Fruit fly (Drosophila melanogaster) whole organism, embryonic: Measurements from ENCODE around the gene bab2.

Source experiments
- CG10543 ChIP-seq: fragments of 200-800 bp; sonication (Bioruptor generic); optimal IDR thresholded peaks from 3 replicates; lab custom pipeline; 2017; ENCODE audit warnings: missing biosample characterization, mild to moderate bottlenecking, missing genetic modification characterization, moderate library complexity
- CG10565 ChIP-seq: fragments of 200-800 bp; sonication (Bioruptor generic); optimal IDR thresholded peaks from 3 replicates; lab custom pipeline; 2016; ENCODE audit warnings: missing biosample characterization, mild to moderate bottlenecking, missing genetic modification characterization
- CG11085 ChIP-seq: fragments of 200-800 bp; sonication (Bioruptor generic); IDR thresholded peaks from 2 replicates; pipeline ENCODE4 v1.3.6; 2022; ENCODE audit warnings: missing biosample characterization, missing genetic modification characterization
- CG11696 ChIP-seq: fragments of 200-800 bp; sonication (Bioruptor generic); IDR thresholded peaks from 2 replicates; pipeline ENCODE4 v1.3.6; 2022; ENCODE audit warnings: missing biosample characterization, missing genetic modification characterization
- CG12155 ChIP-seq: fragments of 200-800 bp; sonication (Bioruptor generic); optimal IDR thresholded peaks from 3 replicates; lab custom pipeline; 2016; ENCODE audit warnings: missing biosample characterization, missing genetic modification characterization
- CG1233 ChIP-seq: fragments of 200-800 bp; sonication (Bioruptor generic); optimal IDR thresholded peaks from 4 replicates; lab custom pipeline; 2018; ENCODE audit warnings: missing biosample characterization, mild to moderate bottlenecking, missing genetic modification characterization
- CG13123 ChIP-seq: fragments of 200-800 bp; sonication (Bioruptor generic); optimal IDR thresholded peaks from 2 replicates; lab custom pipeline; 2016; ENCODE audit warnings: missing biosample characterization, missing genetic modification characterization
- CG15011 ChIP-seq: fragments of 200-800 bp; sonication (Bioruptor generic); optimal IDR thresholded peaks from 3 replicates; lab custom pipeline; 2018; ENCODE audit warnings: missing biosample characterization, mild to moderate bottlenecking, missing genetic modification characterization
- CG2889 ChIP-seq: fragments of 200-800 bp; sonication (Bioruptor generic); IDR thresholded peaks from 3 replicates; pipeline ENCODE4 v1.3.6; 2022; ENCODE audit warnings: missing biosample characterization, missing genetic modification characterization
- CG3065 ChIP-seq: fragments of 200-800 bp; sonication (Bioruptor generic); optimal IDR thresholded peaks from 2 replicates; lab custom pipeline; 2016; ENCODE audit warnings: missing biosample characterization, missing genetic modification characterization
- CG33557 ChIP-seq: fragments of 200-800 bp; sonication (Bioruptor generic); optimal IDR thresholded peaks from 2 replicates; lab custom pipeline; 2019; ENCODE audit warnings: missing biosample characterization, mild to moderate bottlenecking, missing genetic modification characterization, moderate library complexity
- CG34376 ChIP-seq: fragments of 200-800 bp; sonication (Bioruptor generic); optimal IDR thresholded peaks from 2 replicates; lab custom pipeline; 2018; ENCODE audit warnings: missing biosample characterization, mild to moderate bottlenecking, missing genetic modification characterization
- CG42726 ChIP-seq: fragments of 200-800 bp; sonication (Bioruptor generic); IDR thresholded peaks from 2 replicates; pipeline ENCODE4 v1.3.6; 2022; ENCODE audit warnings: missing biosample characterization, missing genetic modification characterization; ENCODE audit not compliant: partially characterized antibody
- CG5953 ChIP-seq: fragments of 200-800 bp; sonication (Bioruptor generic); IDR thresholded peaks from 2 replicates; pipeline ENCODE4 v1.3.6; 2022; ENCODE audit warnings: missing biosample characterization, missing genetic modification characterization
- CG6272 ChIP-seq: fragments of 200-800 bp; sonication (Bioruptor generic); IDR thresholded peaks from 2 replicates; pipeline ENCODE4 v1.3.6; 2022; ENCODE audit warnings: missing biosample characterization, missing genetic modification characterization
- CG6689 ChIP-seq: fragments of 200-800 bp; sonication (Bioruptor generic); IDR thresholded peaks from 2 replicates; pipeline ENCODE4 v1.3.6; 2022; ENCODE audit warnings: missing biosample characterization, missing genetic modification characterization
- CG9215 ChIP-seq: fragments of 200-800 bp; sonication (Bioruptor generic); IDR thresholded peaks from 2 replicates; pipeline ENCODE4 v1.3.6; 2022; ENCODE audit warnings: missing biosample characterization, missing genetic modification characterization
- Chrac-16 ChIP-seq: fragments of 200-800 bp; sonication (Bioruptor generic); optimal IDR thresholded peaks from 3 replicates; lab custom pipeline; 2016; ENCODE audit warnings: missing biosample characterization, missing genetic modification characterization
- CrebB ChIP-seq: fragments of 200-800 bp; sonication (Bioruptor generic); optimal IDR thresholded peaks from 3 replicates; lab custom pipeline; 2018; ENCODE audit warnings: missing biosample characterization, mild to moderate bottlenecking, missing genetic modification characterization
- Ets65A ChIP-seq: fragments of 200-800 bp; sonication (Bioruptor generic); peaks from one replicate; lab custom pipeline; 2016; ENCODE audit warnings: missing biosample characterization, missing genetic modification characterization
- Mes4 ChIP-seq: fragments of 200-800 bp; sonication (Bioruptor generic); optimal IDR thresholded peaks from 2 replicates; lab custom pipeline; 2016; ENCODE audit warnings: missing biosample characterization, missing genetic modification characterization
- Ptx1 ChIP-seq: fragments of 200-800 bp; sonication (Bioruptor generic); IDR thresholded peaks from 2 replicates; pipeline ENCODE4 v1.3.6; 2022; ENCODE audit warnings: missing biosample characterization, missing genetic modification characterization
- Rfx ChIP-seq: fragments of 200-800 bp; sonication (Bioruptor generic); IDR thresholded peaks from 2 replicates; pipeline ENCODE4 v1.3.6; 2022; ENCODE audit warnings: missing biosample characterization, missing genetic modification characterization
- Vsx1 ChIP-seq: fragments of 200-800 bp; sonication (Bioruptor generic); optimal IDR thresholded peaks from 2 replicates; lab custom pipeline; 2017; ENCODE audit warnings: missing biosample characterization, mild to moderate bottlenecking, missing genetic modification characterization, missing genetic modification reagents
- al ChIP-seq: fragments of 200-800 bp; sonication (Bioruptor generic); IDR thresholded peaks from 2 replicates; pipeline ENCODE4 v1.3.6; 2022; ENCODE audit warnings: missing biosample characterization, missing genetic modification characterization
- aop ChIP-seq: fragments of 200-800 bp; sonication (Bioruptor generic); IDR thresholded peaks from 2 replicates; pipeline ENCODE4 v1.3.6; 2022; ENCODE audit warnings: missing biosample characterization, missing genetic modification characterization
- ap ChIP-seq: fragments of 200-800 bp; sonication (Bioruptor generic); IDR thresholded peaks from 2 replicates; pipeline ENCODE4 v1.3.6; 2022; ENCODE audit warnings: missing biosample characterization, missing genetic modification characterization
- ase ChIP-seq: fragments of 200-800 bp; sonication (Bioruptor generic); IDR thresholded peaks from 3 replicates; pipeline ENCODE4 v1.3.6; 2022; ENCODE audit warnings: missing biosample characterization, missing genetic modification characterization
- croc ChIP-seq: fragments of 200-800 bp; sonication (Bioruptor generic); conservative IDR thresholded peaks from 3 replicates; pipeline ENCODE4 v1.3.6; 2022; ENCODE audit warnings: missing biosample characterization, missing genetic modification characterization
- crol ChIP-seq: fragments of 200-800 bp; sonication (Bioruptor generic); IDR thresholded peaks from 2 replicates; pipeline ENCODE4 v1.3.6; 2022; ENCODE audit warnings: missing biosample characterization, missing genetic modification characterization
- cwo ChIP-seq: fragments of 200-800 bp; sonication (Bioruptor generic); optimal IDR thresholded peaks from 3 replicates; lab custom pipeline; 2017; ENCODE audit warnings: missing biosample characterization, missing genetic modification characterization, mild to moderate bottlenecking, moderate library complexity, missing genetic modification reagents
- ems ChIP-seq: fragments of 200-800 bp; sonication (Bioruptor generic); optimal IDR thresholded peaks from 3 replicates; lab custom pipeline; 2016; ENCODE audit warnings: missing biosample characterization, missing genetic modification characterization
- hb ChIP-seq: fragments of 200-800 bp; sonication (Bioruptor generic); IDR thresholded peaks from 3 replicates; pipeline ENCODE4 v1.3.6; 2022; ENCODE audit warnings: missing biosample characterization, missing genetic modification characterization; ENCODE audit not compliant: partially characterized antibody
- hkb ChIP-seq, 2 experiments: fragments of 200-800 bp in 1 of 2; fragments of >200 bp in 1 of 2; sonication (Bioruptor generic) in 1 of 2; IDR thresholded peaks in 1 of 2; optimal IDR thresholded peaks in 1 of 2; 2 replicates each; pipeline versions ENCODE4 v1.3.6 to Lab custom; 2017 to 2022; ENCODE audit warnings: missing biosample characterization in 1 of 2, missing genetic modification characterization in 1 of 2
- jing ChIP-seq: fragments of 200-800 bp; sonication (Bioruptor generic); optimal IDR thresholded peaks from 2 replicates; lab custom pipeline; 2018; ENCODE audit warnings: missing biosample characterization, mild to moderate bottlenecking, missing genetic modification characterization
- mirr ChIP-seq: fragments of 200-800 bp; sonication (Bioruptor generic); optimal IDR thresholded peaks from 3 replicates; lab custom pipeline; 2018; ENCODE audit warnings: missing biosample characterization, mild to moderate bottlenecking, missing genetic modification characterization
- nmo ChIP-seq: fragments of 200-800 bp; sonication (Bioruptor generic); optimal IDR thresholded peaks from 2 replicates; lab custom pipeline; 2018; ENCODE audit warnings: missing biosample characterization, mild to moderate bottlenecking, missing genetic modification characterization, moderate library complexity
- p53 ChIP-seq: fragments of 200-800 bp; sonication (Bioruptor generic); optimal IDR thresholded peaks from 2 replicates; lab custom pipeline; 2016; ENCODE audit warnings: missing biosample characterization, missing genetic modification characterization
- phol ChIP-seq: fragments of 200-800 bp; sonication (Bioruptor generic); optimal IDR thresholded peaks from 3 replicates; lab custom pipeline; 2018; ENCODE audit warnings: missing biosample characterization, mild to moderate bottlenecking, missing genetic modification characterization, moderate library complexity
- psq ChIP-seq: fragments of 200-800 bp; sonication (Bioruptor generic); optimal IDR thresholded peaks from 2 replicates; lab custom pipeline; 2017; ENCODE audit warnings: missing biosample characterization, missing genetic modification characterization
- row ChIP-seq: fragments of 200-800 bp; sonication (Bioruptor generic); IDR thresholded peaks from 3 replicates; pipeline ENCODE4 v1.3.6; 2022; ENCODE audit warnings: missing biosample characterization, missing genetic modification characterization
- sens-2 ChIP-seq: fragments of 200-800 bp; sonication (Bioruptor generic); IDR thresholded peaks from 2 replicates; pipeline ENCODE4 v1.3.6; 2022; ENCODE audit warnings: missing biosample characterization, missing genetic modification characterization
- sqz ChIP-seq: fragments of 200-800 bp; sonication (Bioruptor generic); optimal IDR thresholded peaks from 3 replicates; lab custom pipeline; 2018; ENCODE audit warnings: missing biosample characterization, mild to moderate bottlenecking, missing genetic modification characterization
- ssp ChIP-seq: fragments of 200-800 bp; sonication (Bioruptor generic); IDR thresholded peaks from 2 replicates; pipeline ENCODE4 v1.3.6; 2022; ENCODE audit warnings: missing biosample characterization, missing genetic modification characterization
- stc ChIP-seq: fragments of 200-800 bp; sonication (Bioruptor generic); IDR thresholded peaks from 2 replicates; pipeline ENCODE4 v1.3.6; 2022; ENCODE audit warnings: missing biosample characterization, missing genetic modification characterization
- tna ChIP-seq: fragments of 200-800 bp; sonication (Bioruptor generic); IDR thresholded peaks from 2 replicates; pipeline ENCODE4 v1.3.6; 2022; ENCODE audit warnings: missing biosample characterization, missing genetic modification characterization; ENCODE audit not compliant: partially characterized antibody
- wdn ChIP-seq: fragments of 200-800 bp; sonication (Bioruptor generic); IDR thresholded peaks from 2 replicates; pipeline ENCODE4 v1.3.6; 2022; ENCODE audit warnings: missing biosample characterization, missing genetic modification characterization
- zen ChIP-seq: fragments of 200-800 bp; sonication (Bioruptor generic); optimal IDR thresholded peaks from 3 replicates; lab custom pipeline; 2018; ENCODE audit warnings: missing biosample characterization, mild to moderate bottlenecking, missing genetic modification characterization, moderate library complexity
- zen2 ChIP-seq: fragments of 200-800 bp; sonication (Bioruptor generic); IDR thresholded peaks from 3 replicates; pipeline ENCODE4 v1.3.6; 2022; ENCODE audit warnings: missing biosample characterization, missing genetic modification characterization; ENCODE audit not compliant: partially characterized antibody
- zfh2 ChIP-seq: fragments of 200-800 bp; sonication (Bioruptor generic); optimal IDR thresholded peaks from 2 replicates; lab custom pipeline; 2016; ENCODE audit warnings: missing biosample characterization, missing genetic modification characterization

The bab2 gene

DNA sequence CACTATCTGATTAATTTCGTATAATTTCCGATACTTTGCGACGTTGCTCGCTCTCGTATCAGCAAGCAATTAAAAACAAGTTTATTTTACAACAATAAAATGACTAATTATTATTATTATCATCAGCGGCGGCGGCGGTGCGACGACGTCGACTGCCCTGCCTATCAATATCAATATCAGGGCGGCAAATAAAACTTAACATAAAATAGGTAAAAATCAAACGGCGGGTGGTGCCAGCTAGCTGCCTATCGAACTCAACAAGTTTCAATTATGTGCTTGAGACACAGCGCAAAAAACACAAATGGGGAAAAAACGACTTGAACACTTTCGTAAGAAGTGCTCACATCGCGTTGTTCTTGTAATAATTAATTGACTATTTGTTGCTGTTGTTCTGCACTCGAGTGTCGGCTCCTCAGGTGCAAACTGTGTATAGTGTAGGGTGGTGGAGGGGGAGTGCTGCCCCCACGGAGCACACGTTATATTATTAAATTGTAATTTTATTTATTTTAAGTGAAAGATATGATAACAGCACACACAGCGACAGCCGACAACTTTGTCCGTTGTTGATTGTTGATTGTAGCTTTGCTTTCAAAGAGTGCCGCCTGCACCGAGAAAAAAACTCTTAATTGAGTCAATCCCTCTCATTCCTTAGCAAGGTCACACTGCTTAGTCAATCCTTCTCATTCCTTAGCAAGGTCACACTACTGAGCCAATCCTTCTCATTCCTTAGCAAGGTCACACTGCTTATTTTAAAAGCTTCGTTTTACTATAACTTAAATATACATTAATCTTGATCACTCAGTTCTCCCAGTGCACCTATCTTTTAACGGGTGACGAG is 57.5 kb downstream of the bab2 start (continued):
- no peak for TF ChIP-seq hkb (optimal IDR thresholded peaks at IDR 0.05; lab: Kevin White, UChicago)
- TF ChIP-seq hkb (GFP tag; IDR thresholded peaks at IDR 0.05; lab: Robert Waterston, UW), result no peak
- peak; percentile 17 for TF ChIP-seq cwo
- TF ChIP-seq Rfx, result no peak
- no peak for TF ChIP-seq CG15011 (GFP tag; lab: Kevin White, UChicago)
- no peak for TF ChIP-seq CG11085 (GFP tag; lab: Robert Waterston, UW)
- no peak for TF ChIP-seq zen (tag; lab: Kevin White, UChicago)
- TF ChIP-seq stc (GFP tag; lab: Robert Waterston, UW), result no peak
- TF ChIP-seq croc, result no peak
- TF ChIP-seq ap, result no peak
- no peak for TF ChIP-seq sqz
- no peak for TF ChIP-seq p53 (GFP tag; lab: Kevin White, UChicago)
- TF ChIP-seq Mes4, result no peak
- TF ChIP-seq ase (GFP tag; lab: Robert Waterston, UW), result no peak
- no peak for TF ChIP-seq aop (GFP tag; lab: Robert Waterston, UW)
- peak; percentile 18 for TF ChIP-seq Vsx1 (GFP tag; lab: Kevin White, UChicago)
- peak; percentile 70 for TF ChIP-seq CG34376 (GFP tag; lab: Kevin White, UChicago)
- TF ChIP-seq Chrac-16 (GFP tag; lab: Kevin White, UChicago), result no peak
- TF ChIP-seq jing, result no peak
- TF ChIP-seq CG11696 (GFP tag; lab: Robert Waterston, UW), result no peak
- TF ChIP-seq row, result 0 out of 3 replicates have a peak, but pooled peaks have one; percentile 24
- TF ChIP-seq sens-2 (GFP tag; lab: Robert Waterston, UW), result no peak
- no peak for TF ChIP-seq zfh2 (GFP tag; lab: Kevin White, UChicago)
- TF ChIP-seq Ets65A (GFP tag; lab: Kevin White, UChicago), result peak; percentile 68
- no peak for TF ChIP-seq CG10565 (GFP tag; lab: Kevin White, UChicago)
- peak; percentile 87 for TF ChIP-seq mirr
- TF ChIP-seq ems (GFP tag; lab: Kevin White, UChicago), result no peak
- TF ChIP-seq CG9215, result no peak
- TF ChIP-seq CrebB (tag; lab: Kevin White, UChicago), result no peak
- TF ChIP-seq CG1233 (GFP tag; lab: Kevin White, UChicago), result no peak
- TF ChIP-seq tna, result no peak
- no peak for TF ChIP-seq CG3065 (GFP tag; lab: Kevin White, UChicago)
- TF ChIP-seq CG2889 (GFP tag; lab: Robert Waterston, UW), result no peak
- TF ChIP-seq hb, result no peak
- no peak for TF ChIP-seq CG33557 (GFP tag; lab: Kevin White, UChicago)
- peak; percentile 11 for TF ChIP-seq phol (tag; lab: Kevin White, UChicago)
- TF ChIP-seq CG5953 (GFP tag; lab: Robert Waterston, UW), result no peak
- TF ChIP-seq al, result 0 out of 2 replicates have a peak, but pooled peaks have one; percentile 7
- no peak for TF ChIP-seq psq (GFP tag; lab: Kevin White, UChicago)
- 0 out of 2 replicates have a peak, but pooled peaks have one; percentile 17 for TF ChIP-seq Ptx1 (GFP tag; lab: Robert Waterston, UW)
- TF ChIP-seq CG13123, result no peak
- no peak for TF ChIP-seq zen2 (GFP tag; lab: Robert Waterston, UW)
- TF ChIP-seq crol (GFP tag; lab: Robert Waterston, UW), result peak; percentile 55
- TF ChIP-seq CG42726 (GFP tag; lab: Robert Waterston, UW), result no peak
- TF ChIP-seq CG6689 (GFP tag; lab: Robert Waterston, UW), result no peak
- no peak for TF ChIP-seq CG6272 (GFP tag; lab: Robert Waterston, UW)
- TF ChIP-seq wdn (GFP tag; lab: Robert Waterston, UW), result no peak
- no peak for TF ChIP-seq ssp (GFP tag; lab: Robert Waterston, UW)
- peak; percentile 34 for TF ChIP-seq CG10543 (GFP tag; lab: Kevin White, UChicago)
- no peak for TF ChIP-seq nmo (GFP tag; lab: Kevin White, UChicago)
- TF ChIP-seq CG12155 (GFP tag; lab: Kevin White, UChicago), result no peak
